Comparison of ENCODE assay signal across 2 worm cellular contexts in genomic region chrII:7755116-7755571, ce11.
A peak's percentile ranks its signal among the peaks of the same experiment; 100 is the strongest.
TF ChIP-seq lines count a peak whose summit lies in the region.

TSS of gene B0228.6 (minus strand) at chrII:7755166.
TSS of gene B0228.1 (plus strand) at chrII:7755343.

TF ChIP-seq in whole organism, L1 larva, 84 proteins besides CTCF, POLR2A, EP300 and RAD21 (continued from another document):
- TF ChIP-seq irx-1 (tag; optimal IDR thresholded peaks at IDR 0.05; lab: Kevin White, UChicago) (no peak), isw-1 (GFP tag; IDR thresholded peaks at IDR 0.05; lab: Robert Waterston, UW) (no peak)

TF ChIP-seq in whole organism, late embryonic, 69 proteins besides CTCF, POLR2A, EP300 and RAD21 (continued from another document):
- TF ChIP-seq npax-4 (tag; optimal IDR thresholded peaks at IDR 0.05; lab: Kevin White, UChicago): no peak
- no peak for TF ChIP-seq C08G9.2 (tag; optimal IDR thresholded peaks at IDR 0.05; lab: Kevin White, UChicago)
- no peak for TF ChIP-seq pros-1 (tag; optimal IDR thresholded peaks at IDR 0.05; lab: Kevin White, UChicago)
- peak; percentile 76 for TF ChIP-seq hlh-30 (tag; optimal IDR thresholded peaks at IDR 0.05; lab: Kevin White, UChicago; ENCODE audit: insufficient read depth)
- no peak for TF ChIP-seq pha-2 (tag; optimal IDR thresholded peaks at IDR 0.05; lab: Kevin White, UChicago)
- TF ChIP-seq unc-86 (tag; optimal IDR thresholded peaks at IDR 0.05; lab: Kevin White, UChicago): no peak
- TF ChIP-seq unc-55 (GFP tag; optimal IDR thresholded peaks at IDR 0.05; lab: Kevin White, UChicago): peak; percentile 55
- no peak for TF ChIP-seq elt-4 (tag; optimal IDR thresholded peaks at IDR 0.05; lab: Kevin White, UChicago)
- no peak for TF ChIP-seq pat-9 (tag; optimal IDR thresholded peaks at IDR 0.05; lab: Kevin White, UChicago)
- no peak for TF ChIP-seq dmd-4 (tag; optimal IDR thresholded peaks at IDR 0.05; lab: Kevin White, UChicago; ENCODE audit: borderline replicate concordance)
- TF ChIP-seq hlh-13 (GFP tag; optimal IDR thresholded peaks at IDR 0.05; lab: Kevin White, UChicago): no peak
- TF ChIP-seq ceh-31 (tag; optimal IDR thresholded peaks at IDR 0.05; lab: Kevin White, UChicago): no peak
- no peak for TF ChIP-seq ahr-1 (tag; optimal IDR thresholded peaks at IDR 0.05; lab: Kevin White, UChicago)
- no peak for TF ChIP-seq ama-1 (optimal IDR thresholded peaks at IDR 0.05; lab: Kevin White, UChicago)
